Fruit fly (Drosophila melanogaster) whole organism, embryonic: ENCODE measurements around the gene Hr38.

ENCODE experiments used
- Aef1 ChIP-seq: fragments of 200-800 bp; sonication (Bioruptor generic); IDR thresholded peaks from 3 replicates; pipeline ENCODE4 v1.3.6; 2022; ENCODE audit warnings: missing biosample characterization, missing genetic modification characterization
- B-H2 ChIP-seq: fragments of 200-800 bp; sonication (Bioruptor generic); optimal IDR thresholded peaks from 2 replicates; lab custom pipeline; 2018; ENCODE audit warnings: missing biosample characterization, mild to moderate bottlenecking, missing genetic modification characterization
- Bgb ChIP-seq: fragments of 200-800 bp; sonication (Bioruptor generic); IDR thresholded peaks from 2 replicates; pipeline ENCODE4 v1.3.6; 2022; ENCODE audit warnings: missing biosample characterization, missing genetic modification characterization; ENCODE audit not compliant: partially characterized antibody
- Blimp-1 ChIP-seq: fragments of 200-800 bp; sonication (Bioruptor generic); optimal IDR thresholded peaks from 3 replicates; lab custom pipeline; 2018; ENCODE audit warnings: missing biosample characterization, missing genetic modification characterization, mild to moderate bottlenecking, moderate library complexity, missing genetic modification reagents
- CG13287 ChIP-seq: fragments of 200-800 bp; sonication (Bioruptor generic); IDR thresholded peaks from 2 replicates; pipeline ENCODE4 v1.3.6; 2022; ENCODE audit warnings: missing biosample characterization, missing genetic modification characterization; ENCODE audit not compliant: partially characterized antibody
- CG15479 ChIP-seq: fragments of 200-800 bp; sonication (Bioruptor generic); optimal IDR thresholded peaks from 3 replicates; lab custom pipeline; 2019; ENCODE audit warnings: missing biosample characterization, mild to moderate bottlenecking, missing genetic modification characterization, moderate library complexity
- CG18764 ChIP-seq: fragments of 200-800 bp; sonication (Bioruptor generic); optimal IDR thresholded peaks from 3 replicates; lab custom pipeline; 2016; ENCODE audit warnings: missing biosample characterization, missing genetic modification characterization
- CG2116 ChIP-seq: fragments of 200-800 bp; sonication (Bioruptor generic); optimal IDR thresholded peaks from 3 replicates; lab custom pipeline; 2018; ENCODE audit warnings: missing biosample characterization, mild to moderate bottlenecking, missing genetic modification characterization
- CG30020 ChIP-seq: fragments of 200-800 bp; optimal IDR thresholded peaks from 2 replicates; lab custom pipeline; 2019; ENCODE audit warnings: missing biosample characterization, mild to moderate bottlenecking, missing genetic modification characterization, moderate library complexity
- CG32767 ChIP-seq: fragments of 200-800 bp; sonication (Bioruptor generic); IDR thresholded peaks from 2 replicates; pipeline ENCODE4 v1.3.6; 2022; ENCODE audit warnings: missing biosample characterization, missing genetic modification characterization
- CG3281 ChIP-seq: fragments of 200-800 bp; sonication (Bioruptor generic); optimal IDR thresholded peaks from 3 replicates; lab custom pipeline; 2017; ENCODE audit warnings: missing biosample characterization, mild to moderate bottlenecking, missing genetic modification characterization
- CG4424 ChIP-seq: fragments of 200-800 bp; sonication (Bioruptor generic); optimal IDR thresholded peaks from 3 replicates; lab custom pipeline; 2016; ENCODE audit warnings: missing biosample characterization, missing genetic modification characterization
- CG9727 ChIP-seq: fragments of 200-800 bp; sonication (Bioruptor generic); optimal IDR thresholded peaks from 3 replicates; lab custom pipeline; 2017; ENCODE audit warnings: missing biosample characterization, mild to moderate bottlenecking, missing genetic modification characterization
- Dref ChIP-seq: fragments of 200-800 bp; sonication (Bioruptor generic); IDR thresholded peaks from 2 replicates; pipeline ENCODE4 v1.3.6; 2022; ENCODE audit warnings: missing biosample characterization, missing genetic modification characterization
- E2f2 ChIP-seq: fragments of 200-800 bp; sonication (Bioruptor generic); IDR thresholded peaks from 2 replicates; pipeline ENCODE4 v1.3.6; 2022; ENCODE audit warnings: missing biosample characterization, missing genetic modification characterization
- Hr39 ChIP-seq: fragments of >200 bp; optimal IDR thresholded peaks from 2 replicates; lab custom pipeline; 2017
- MBD-R2 ChIP-seq: fragments of 200-800 bp; sonication (Bioruptor generic); IDR thresholded peaks from 2 replicates; pipeline ENCODE4 v1.3.6; 2022; ENCODE audit warnings: missing biosample characterization, missing genetic modification characterization
- MESR4 ChIP-seq: fragments of 200-800 bp; sonication (Bioruptor generic); optimal IDR thresholded peaks from 2 replicates; lab custom pipeline; 2018; ENCODE audit warnings: missing biosample characterization, mild to moderate bottlenecking, missing genetic modification characterization, moderate library complexity
- Med ChIP-seq: fragments of 200-800 bp; sonication (Bioruptor generic); peaks from one replicate; lab custom pipeline; 2016; ENCODE audit warnings: missing biosample characterization, missing genetic modification characterization, mild to moderate bottlenecking, inconsistent platforms, moderate library complexity
- Pdp1 ChIP-seq, 2 experiments: fragments of 200-800 bp; sonication (Bioruptor generic); optimal IDR thresholded peaks; 3 replicates each; lab custom pipeline; 2016; ENCODE audit warnings: missing biosample characterization in 2 of 2, missing genetic modification characterization in 2 of 2, mild to moderate bottlenecking in 1 of 2, moderate library complexity in 1 of 2
- Rfx ChIP-seq: fragments of 200-800 bp; sonication (Bioruptor generic); IDR thresholded peaks from 2 replicates; pipeline ENCODE4 v1.3.6; 2022; ENCODE audit warnings: missing biosample characterization, missing genetic modification characterization
- Taf1 ChIP-seq: fragments of 200-800 bp; sonication (Bioruptor generic); IDR thresholded peaks from 2 replicates; pipeline ENCODE4 v1.3.6; 2022; ENCODE audit warnings: missing biosample characterization, missing genetic modification characterization
- Xbp1 ChIP-seq: fragments of 200-800 bp; sonication (Bioruptor generic); optimal IDR thresholded peaks from 3 replicates; lab custom pipeline; 2016; ENCODE audit warnings: missing biosample characterization, mild to moderate bottlenecking, missing genetic modification characterization
- YL-1 ChIP-seq: fragments of 200-800 bp; sonication (Bioruptor generic); optimal IDR thresholded peaks from 3 replicates; lab custom pipeline; 2017; ENCODE audit warnings: missing biosample characterization, mild to moderate bottlenecking, missing genetic modification characterization
- bigmax ChIP-seq: fragments of 200-800 bp; sonication (Bioruptor generic); optimal IDR thresholded peaks from 2 replicates; lab custom pipeline; 2018; ENCODE audit warnings: missing biosample characterization, mild to moderate bottlenecking, missing genetic modification characterization
- bowl ChIP-seq: fragments of 200-800 bp; sonication (Bioruptor generic); IDR thresholded peaks from 2 replicates; pipeline ENCODE4 v1.3.6; 2022; ENCODE audit warnings: missing biosample characterization, missing genetic modification characterization
- cato ChIP-seq: fragments of 200-800 bp; sonication (Bioruptor generic); optimal IDR thresholded peaks from 2 replicates; lab custom pipeline; 2016; ENCODE audit warnings: missing biosample characterization, missing genetic modification characterization, borderline replicate concordance
- cg ChIP-seq: fragments of 200-800 bp; sonication (Bioruptor generic); optimal IDR thresholded peaks from 3 replicates; lab custom pipeline; 2019; ENCODE audit warnings: missing biosample characterization, mild to moderate bottlenecking, missing genetic modification characterization, moderate library complexity
- ci ChIP-seq: fragments of 200-800 bp; sonication (Bioruptor generic); IDR thresholded peaks from 3 replicates; pipeline ENCODE4 v1.3.6; 2022; ENCODE audit warnings: missing biosample characterization, missing genetic modification characterization
- crol ChIP-seq: fragments of 200-800 bp; sonication (Bioruptor generic); IDR thresholded peaks from 2 replicates; pipeline ENCODE4 v1.3.6; 2022; ENCODE audit warnings: missing biosample characterization, missing genetic modification characterization
- crp ChIP-seq, 2 experiments: fragments of 200-800 bp; sonication (Bioruptor generic); optimal IDR thresholded peaks; 2 replicates in 1 of 2; 3 replicates in 1 of 2; lab custom pipeline; 2017; ENCODE audit warnings: missing biosample characterization in 2 of 2, missing genetic modification characterization in 2 of 2, mild to moderate bottlenecking in 1 of 2, moderate library complexity in 1 of 2
- dm ChIP-seq: fragments of 200-800 bp; sonication (Bioruptor generic); optimal IDR thresholded peaks from 3 replicates; lab custom pipeline; 2016; ENCODE audit warnings: missing biosample characterization, missing genetic modification characterization
- grn ChIP-seq: fragments of 200-800 bp; sonication (Bioruptor generic); optimal IDR thresholded peaks from 3 replicates; lab custom pipeline; 2017; ENCODE audit warnings: missing biosample characterization, missing genetic modification characterization
- kni ChIP-seq: fragments of 200-800 bp; sonication (Bioruptor generic); optimal IDR thresholded peaks from 3 replicates; lab custom pipeline; 2017; ENCODE audit warnings: mild to moderate bottlenecking, missing biosample characterization, missing genetic modification reagents, missing genetic modification characterization
- lmd ChIP-seq: fragments of 200-800 bp; sonication (Bioruptor generic); IDR thresholded peaks from 2 replicates; pipeline ENCODE4 v1.3.6; 2022; ENCODE audit warnings: missing biosample characterization, missing genetic modification characterization
- mld ChIP-seq: fragments of 200-800 bp; sonication (Bioruptor generic); IDR thresholded peaks from 3 replicates; pipeline ENCODE4 v1.3.6; 2022; ENCODE audit warnings: missing biosample characterization, missing genetic modification characterization; ENCODE audit not compliant: partially characterized antibody
- nerfin-1 ChIP-seq: fragments of 200-800 bp; sonication (Bioruptor generic); optimal IDR thresholded peaks from 3 replicates; lab custom pipeline; 2019; ENCODE audit warnings: missing biosample characterization, mild to moderate bottlenecking, missing genetic modification characterization, moderate library complexity
- nom ChIP-seq: fragments of 200-800 bp; sonication (Bioruptor generic); optimal IDR thresholded peaks from 2 replicates; lab custom pipeline; 2017; ENCODE audit warnings: missing biosample characterization, missing genetic modification characterization, mild to moderate bottlenecking, moderate library complexity, missing genetic modification reagents
- onecut ChIP-seq: fragments of 200-800 bp; sonication (Bioruptor generic); IDR thresholded peaks from 2 replicates; pipeline ENCODE4 v1.3.6; 2022; ENCODE audit warnings: missing biosample characterization, missing genetic modification characterization
- pros ChIP-seq: fragments of 200-800 bp; sonication (Bioruptor generic); optimal IDR thresholded peaks from 3 replicates; lab custom pipeline; 2019; ENCODE audit warnings: missing biosample characterization, mild to moderate bottlenecking, missing genetic modification characterization, moderate library complexity
- stc ChIP-seq: fragments of 200-800 bp; sonication (Bioruptor generic); IDR thresholded peaks from 2 replicates; pipeline ENCODE4 v1.3.6; 2022; ENCODE audit warnings: missing biosample characterization, missing genetic modification characterization
- trem ChIP-seq: fragments of 200-800 bp; optimal IDR thresholded peaks from 3 replicates; lab custom pipeline; 2019; ENCODE audit warnings: missing biosample characterization, mild to moderate bottlenecking, missing genetic modification characterization, moderate library complexity
- twi ChIP-seq: fragments of 200-800 bp; optimal IDR thresholded peaks from 2 replicates; lab custom pipeline; 2019; ENCODE audit warnings: missing biosample characterization, mild to moderate bottlenecking, missing genetic modification characterization, moderate library complexity
- vnd ChIP-seq: fragments of 200-800 bp; sonication (Bioruptor generic); IDR thresholded peaks from 3 replicates; pipeline ENCODE4 v1.3.6; 2022; ENCODE audit warnings: missing biosample characterization, missing genetic modification characterization; ENCODE audit not compliant: partially characterized antibody
- zen2 ChIP-seq: fragments of 200-800 bp; sonication (Bioruptor generic); IDR thresholded peaks from 3 replicates; pipeline ENCODE4 v1.3.6; 2022; ENCODE audit warnings: missing biosample characterization, missing genetic modification characterization; ENCODE audit not compliant: partially characterized antibody
- zfh1 ChIP-seq: fragments of 200-800 bp; sonication (Bioruptor generic); IDR thresholded peaks from 3 replicates; pipeline ENCODE4 v1.3.6; 2022; ENCODE audit warnings: missing biosample characterization, missing genetic modification characterization

Gene Hr38

dm6 chr2L:20752160-20752559 lies 37.8 kb upstream of the Hr38 start, which contains the start of the genes Amacr and Ns4 (continued):
- TF ChIP-seq kni (GFP tag; lab: Kevin White, UChicago): no peak
- TF ChIP-seq Taf1: no peak
- peak; percentile 21 for TF ChIP-seq B-H2
- no peak for TF ChIP-seq grn (GFP tag; lab: Kevin White, UChicago)
- peak; percentile 29 for TF ChIP-seq CG30020 (tag; lab: Kevin White, UChicago)

- TF ChIP-seq onecut (GFP tag; lab: Robert Waterston, UW): peak; percentile 63
- no peak for TF ChIP-seq CG4424 (GFP tag; lab: Kevin White, UChicago)
- no peak for TF ChIP-seq bowl (GFP tag; lab: Robert Waterston, UW)
- peak; percentile 58 for TF ChIP-seq Med (GFP tag; lab: Kevin White, UChicago)
- TF ChIP-seq stc (GFP tag; lab: Robert Waterston, UW): 0 out of 2 replicates have a peak, but pooled peaks have one; percentile 21
- TF ChIP-seq crp (GFP tag; optimal IDR thresholded peaks at IDR 0.05; lab: Kevin White, UChicago): peak in 1 of 2 experiments; percentile 52
- TF ChIP-seq crol (GFP tag; lab: Robert Waterston, UW): no peak
- TF ChIP-seq cg (GFP tag; lab: Kevin White, UChicago): peak; percentile 70
- peak; percentile 39; the same call in 1 of the 2 replicates for TF ChIP-seq Rfx (GFP tag; lab: Robert Waterston, UW)
- TF ChIP-seq MBD-R2 (GFP tag; lab: Robert Waterston, UW): peak; percentile 15; the same call in 1 of the 2 replicates
- TF ChIP-seq lmd: no peak
- peak; percentile 91 for TF ChIP-seq Blimp-1 (GFP tag; lab: Kevin White, UChicago)
- 0 out of 3 replicates have a peak, but pooled peaks have one; percentile 9 for TF ChIP-seq vnd (GFP tag; lab: Robert Waterston, UW)
- TF ChIP-seq pros (GFP tag; lab: Kevin White, UChicago): no peak
- 0 out of 3 replicates have a peak, but pooled peaks have one; percentile 26 for TF ChIP-seq mld (GFP tag; lab: Robert Waterston, UW)
- TF ChIP-seq nom (GFP tag; lab: Kevin White, UChicago): peak; percentile 30
- 0 out of 3 replicates have a peak, but pooled peaks have one; percentile 34 for TF ChIP-seq zfh1 (GFP tag; lab: Robert Waterston, UW)
- peak; percentile 8; the same call in 1 of the 2 replicates for TF ChIP-seq CG13287 (GFP tag; lab: Robert Waterston, UW)
- TF ChIP-seq Hr39: no peak
- TF ChIP-seq CG3281 (GFP tag; lab: Kevin White, UChicago): peak; percentile 6
- peak; percentile 14 for TF ChIP-seq YL-1
- no peak for TF ChIP-seq cato (GFP tag; lab: Kevin White, UChicago)
- TF ChIP-seq bigmax (GFP tag; lab: Kevin White, UChicago): peak; percentile 94
- no peak for TF ChIP-seq CG18764
- TF ChIP-seq CG9727 (GFP tag; lab: Kevin White, UChicago): peak; percentile 56
- TF ChIP-seq MESR4 (GFP tag; lab: Kevin White, UChicago): peak; percentile 38
- TF ChIP-seq trem (tag; lab: Kevin White, UChicago): peak; percentile 4
- peak; percentile 52 for TF ChIP-seq CG15479 (GFP tag; lab: Kevin White, UChicago)
- TF ChIP-seq twi (tag; lab: Kevin White, UChicago): peak; percentile 15
- no peak for TF ChIP-seq Xbp1 (GFP tag; lab: Kevin White, UChicago)
- 0 out of 2 replicates have a peak, but pooled peaks have one; percentile 14 for TF ChIP-seq CG32767 (GFP tag; lab: Robert Waterston, UW)
- TF ChIP-seq Dref: 0 out of 2 replicates have a peak, but pooled peaks have one; percentile 28
- TF ChIP-seq zen2 (GFP tag; lab: Robert Waterston, UW): 0 out of 3 replicates have a peak, but pooled peaks have one; percentile 23
- TF ChIP-seq Pdp1 (GFP tag; optimal IDR thresholded peaks at IDR 0.05; lab: Kevin White, UChicago): peak in 1 of 2 experiments; percentile 78
- peak; percentile 7; the same call in 1 of the 2 replicates for TF ChIP-seq E2f2 (GFP tag; lab: Robert Waterston, UW)
- TF ChIP-seq Aef1 (GFP tag; lab: Robert Waterston, UW): no peak
- TF ChIP-seq CG2116 (GFP tag; lab: Kevin White, UChicago): peak; percentile 96
- peak; percentile 84 for TF ChIP-seq nerfin-1
- TF ChIP-seq ci (GFP tag; lab: Robert Waterston, UW): peak; percentile 58
- TF ChIP-seq Bgb: no peak
- peak; percentile 66 for TF ChIP-seq dm (GFP tag; lab: Kevin White, UChicago)
Observed at dm6 chr2L:20735121-20735855, 20.9 kb upstream of the Hr38 start.
